Fruit fly (Drosophila melanogaster): ENCODE measurements around the gene CG33689.

The CG33689 gene

dm6 chr3L:16161847-16162556 lies 38.0 kb upstream of the CG33689 start (continued):
- TF ChIP-seq ATbp (GFP tag; optimal IDR thresholded peaks at IDR 0.05): peak; percentile 42
- TF ChIP-seq E2f2 (GFP tag; IDR thresholded peaks at IDR 0.05): peak; percentile 47; the same call in 1 of the 2 replicates
- 0 out of 3 replicates have a peak, but pooled peaks have one; percentile 20 for TF ChIP-seq vnd (GFP tag; IDR thresholded peaks at IDR 0.05; ENCODE audit: partially characterized antibody)
- no peak for TF ChIP-seq TFAM (GFP tag; optimal IDR thresholded peaks at IDR 0.05)
- TF ChIP-seq zf30C (GFP tag; optimal IDR thresholded peaks at IDR 0.05): no peak
- TF ChIP-seq CG7745 (tag; optimal IDR thresholded peaks at IDR 0.05): no peak
- peak; percentile 27; the same call in 1 of the 3 replicates for TF ChIP-seq B-H1 (GFP tag; IDR thresholded peaks at IDR 0.05)
- TF ChIP-seq ato (GFP tag; IDR thresholded peaks at IDR 0.05; ENCODE audit: partially characterized antibody): no peak
- TF ChIP-seq br (optimal IDR thresholded peaks at IDR 0.05): no peak
- peak; percentile 32; the same call in 1 of the 2 replicates for TF ChIP-seq NFAT (GFP tag; IDR thresholded peaks at IDR 0.05)
- no peak for TF ChIP-seq pzg (GFP tag; optimal IDR thresholded peaks at IDR 0.05)
- TF ChIP-seq Bgb (GFP tag; IDR thresholded peaks at IDR 0.05; ENCODE audit: partially characterized antibody): no peak
- no peak for TF ChIP-seq lbe (GFP tag; optimal IDR thresholded peaks at IDR 0.05)
- peak; percentile 27 for TF ChIP-seq kah (GFP tag; optimal IDR thresholded peaks at IDR 0.05)
- peak; percentile 69 for TF ChIP-seq CG9727 (GFP tag; optimal IDR thresholded peaks at IDR 0.05)
- peak; percentile 29 for TF ChIP-seq CG8281 (tag; optimal IDR thresholded peaks at IDR 0.05)
- TF ChIP-seq h (optimal IDR thresholded peaks at IDR 0.05): no peak
- TF ChIP-seq CG10321 (GFP tag; IDR thresholded peaks at IDR 0.05): no peak
- no peak for TF ChIP-seq Dp (GFP tag; optimal IDR thresholded peaks at IDR 0.05)
- TF ChIP-seq CG1792 (GFP tag; optimal IDR thresholded peaks at IDR 0.05): peak; percentile 39
- peak in 1 of 2 experiments; percentile 57 for TF ChIP-seq Eip74EF (GFP tag; optimal IDR thresholded peaks at IDR 0.05)
- TF ChIP-seq Neu2 (GFP tag; optimal IDR thresholded peaks at IDR 0.05; ENCODE audit: borderline replicate concordance): no peak
- TF ChIP-seq CG18262 (tag; optimal IDR thresholded peaks at IDR 0.05): peak; percentile 76
- TF ChIP-seq CG3281 (GFP tag; optimal IDR thresholded peaks at IDR 0.05): peak; percentile 87
- TF ChIP-seq inv (GFP tag; IDR thresholded peaks at IDR 0.05; ENCODE audit: partially characterized antibody): no peak
- TF ChIP-seq wek (GFP tag; optimal IDR thresholded peaks at IDR 0.05): no peak
- no peak for TF ChIP-seq GATAe (GFP tag; conservative IDR thresholded peaks at IDR 0.05)
- TF ChIP-seq CG10147 (GFP tag; optimal IDR thresholded peaks at IDR 0.05): peak; percentile 79
- no peak for TF ChIP-seq toy (GFP tag; IDR thresholded peaks at IDR 0.05)
- no peak for TF ChIP-seq Doc3 (GFP tag; IDR thresholded peaks at IDR 0.05; ENCODE audit: partially characterized antibody)
- TF ChIP-seq CG6254 (GFP tag; optimal IDR thresholded peaks at IDR 0.05): peak; percentile 66
- no peak for TF ChIP-seq hb (GFP tag; IDR thresholded peaks at IDR 0.05; ENCODE audit: partially characterized antibody)
- no peak for TF ChIP-seq btn (GFP tag; optimal IDR thresholded peaks at IDR 0.05)
- TF ChIP-seq CG7271 (tag; optimal IDR thresholded peaks at IDR 0.05): no peak
- no peak for TF ChIP-seq gfzf (GFP tag; optimal IDR thresholded peaks at IDR 0.05)
- TF ChIP-seq abd-A (tag; optimal IDR thresholded peaks at IDR 0.05): peak; percentile 52
- peak; percentile 2 for TF ChIP-seq CG3407 (GFP tag; optimal IDR thresholded peaks at IDR 0.05)
- no peak for TF ChIP-seq CG6654 (GFP tag; optimal IDR thresholded peaks at IDR 0.05)
- TF ChIP-seq CG12299 (tag; optimal IDR thresholded peaks at IDR 0.05): peak; percentile 53
- TF ChIP-seq Hr39 (optimal IDR thresholded peaks at IDR 0.05): no peak
- peak; percentile 1 for TF ChIP-seq mirr (GFP tag; optimal IDR thresholded peaks at IDR 0.05)
- TF ChIP-seq CG33557 (GFP tag; optimal IDR thresholded peaks at IDR 0.05): peak; percentile 6
- TF ChIP-seq CG42726 (GFP tag; IDR thresholded peaks at IDR 0.05; ENCODE audit: partially characterized antibody): no peak
- no peak for TF ChIP-seq zen2 (GFP tag; IDR thresholded peaks at IDR 0.05; ENCODE audit: partially characterized antibody)
- peak; percentile 56 for TF ChIP-seq Taf1 (GFP tag; IDR thresholded peaks at IDR 0.05)
- TF ChIP-seq Sin3A (optimal IDR thresholded peaks at IDR 0.05): no peak
- TF ChIP-seq CG11723 (GFP tag; optimal IDR thresholded peaks at IDR 0.05): peak; percentile 55
- peak; percentile 33 for TF ChIP-seq CG1647 (GFP tag; optimal IDR thresholded peaks at IDR 0.05)
- TF ChIP-seq CG4617 (GFP tag; optimal IDR thresholded peaks at IDR 0.05; ENCODE audit: borderline replicate concordance): no peak
